Worm (Caenorhabditis elegans) whole organism, L1 larva: ENCODE measurements around the gene Y56A3A.28.
A peak's percentile ranks its signal among the peaks of the same experiment; 100 is the strongest.
"Not testable (repeated sequence)": the region's sequence is repeated elsewhere in the genome, so short reads cannot be mapped to it uniquely, and the experiment has no call there.

Experiments used
- C34B4.2 ChIP-seq: sonication (generic microtip); optimal IDR thresholded peaks from 2 replicates; lab custom pipeline; 2017; ENCODE audit warnings: mild to moderate bottlenecking, missing genetic modification characterization, missing compliant biosample characterization
- ama-1 ChIP-seq: fragments of 150-350 bp; optimal IDR thresholded peaks from 2 replicates; lab custom pipeline; 2014
- efl-3 ChIP-seq: fragments of 200-800 bp; sonication (Bioruptor generic); optimal IDR thresholded peaks from 2 replicates; lab custom pipeline; 2018; ENCODE audit warnings: mild to moderate bottlenecking, missing genetic modification characterization, missing compliant biosample characterization
- lsy-2 ChIP-seq, 2 experiments: fragments of 150-350 bp; optimal IDR thresholded peaks; 2 replicates each; lab custom pipeline; 2014; ENCODE audit warnings: missing biosample characterization in 2 of 2, missing genetic modification characterization in 2 of 2
- mef-2 ChIP-seq: fragments of 150-350 bp; optimal IDR thresholded peaks from 2 replicates; lab custom pipeline; 2014; ENCODE audit warnings: missing biosample characterization, missing genetic modification characterization
- pag-3 ChIP-seq: sonication (generic microtip); optimal IDR thresholded peaks from 2 replicates; lab custom pipeline; 2017; ENCODE audit warnings: missing genetic modification characterization, mild to moderate bottlenecking, missing compliant biosample characterization, antibody characterized with exemption, borderline replicate concordance; ENCODE audit not compliant: insufficient read depth
- unc-62 ChIP-seq: fragments of 150-350 bp; optimal IDR thresholded peaks from 2 replicates; lab custom pipeline; 2014; ENCODE audit warnings: missing biosample characterization, missing genetic modification reagents, missing genetic modification characterization
- ztf-11 ChIP-seq, 2 experiments: sonication (generic microtip); optimal IDR thresholded peaks; 2 replicates each; lab custom pipeline; 2016 to 2017; ENCODE audit warnings: missing genetic modification characterization in 2 of 2, missing biosample characterization in 1 of 2, missing compliant biosample characterization in 1 of 2

DNA sequence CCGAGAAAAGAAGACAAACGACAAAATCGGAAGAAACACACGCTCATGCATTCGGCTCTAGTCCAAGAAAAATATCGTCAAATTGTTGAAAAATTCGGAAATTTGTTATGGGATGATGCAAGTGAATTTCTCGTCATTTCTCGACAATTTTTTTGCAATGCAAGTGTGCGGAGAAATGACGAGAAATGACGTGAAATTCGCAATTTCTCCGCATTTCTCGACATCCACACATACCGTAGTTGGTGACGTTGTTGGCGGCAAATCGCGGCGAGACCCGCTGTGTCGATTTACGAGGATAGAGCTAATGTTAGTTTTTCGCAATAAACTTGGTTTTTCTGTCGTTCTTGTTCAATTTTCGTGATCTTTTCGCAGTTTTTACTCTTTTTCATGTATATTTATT is 31.9 kb downstream of the Y56A3A.28 start:
- not testable (repeated sequence) for TF ChIP-seq unc-62 (GFP tag; lab: Kevin White, UChicago); ama-1 (lab: Kevin White, UChicago); ztf-11 (tag; optimal IDR thresholded peaks at IDR 0.05; lab: Kevin White, UChicago); mef-2 (tag; lab: Kevin White, UChicago); pag-3; C34B4.2 (tag; lab: Kevin White, UChicago); efl-3
- peak in 1 of 2 experiments; percentile 2 for TF ChIP-seq lsy-2 (tag; optimal IDR thresholded peaks at IDR 0.05; lab: Kevin White, UChicago)
